Worm (Caenorhabditis elegans) whole organism, L2 larva: ENCODE data around the gene ZK512.10.

ENCODE experiments used
- aly-2 ChIP-seq: fragments of 150-350 bp; optimal IDR thresholded peaks from 2 replicates; lab custom pipeline; 2014; ENCODE audit warnings: missing biosample characterization, missing genetic modification characterization
- blmp-1 ChIP-seq: sonication (generic microtip); optimal IDR thresholded peaks from 2 replicates; lab custom pipeline; 2017; ENCODE audit warnings: missing genetic modification characterization, mild to moderate bottlenecking, missing compliant biosample characterization, antibody characterized with exemption, moderate library complexity; ENCODE audit not compliant: insufficient read depth
- ceh-16 ChIP-seq: fragments of 150-350 bp; optimal IDR thresholded peaks from 2 replicates; lab custom pipeline; 2014; ENCODE audit warnings: missing biosample characterization, missing genetic modification characterization
- mdl-1 ChIP-seq, 2 experiments: fragments of 150-350 bp in 1 of 2; sonication (generic microtip) in 1 of 2; optimal IDR thresholded peaks; 2 replicates each; lab custom pipeline; 2017; ENCODE audit warnings: missing biosample characterization in 2 of 2, missing genetic modification characterization in 2 of 2
- nhr-11 ChIP-seq: fragments of 150-350 bp; optimal IDR thresholded peaks from 2 replicates; lab custom pipeline; 2014; ENCODE audit warnings: missing biosample characterization, missing genetic modification characterization
- nhr-237 ChIP-seq: fragments of 150-350 bp; optimal IDR thresholded peaks from 2 replicates; lab custom pipeline; 2014; ENCODE audit warnings: missing biosample characterization, missing genetic modification characterization
- nhr-77 ChIP-seq: fragments of 150-350 bp; optimal IDR thresholded peaks from 2 replicates; lab custom pipeline; 2014; ENCODE audit warnings: missing biosample characterization, missing genetic modification characterization
- snpc-4 ChIP-seq: fragments of 150-350 bp; optimal IDR thresholded peaks from 2 replicates; lab custom pipeline; 2014; ENCODE audit warnings: missing biosample characterization, missing genetic modification characterization
- zag-1 ChIP-seq: fragments of 150-350 bp; optimal IDR thresholded peaks from 2 replicates; lab custom pipeline; 2014; ENCODE audit warnings: missing biosample characterization, missing genetic modification characterization
- ztf-4 ChIP-seq: fragments of 150-350 bp; optimal IDR thresholded peaks from 2 replicates; lab custom pipeline; 2014; ENCODE audit warnings: missing biosample characterization, missing genetic modification characterization

- no peak for TF ChIP-seq blmp-1 (tag; lab: Kevin White, UChicago)
- TF ChIP-seq nhr-11 (tag; lab: Kevin White, UChicago) = no peak
- TF ChIP-seq nhr-237 = no peak
- TF ChIP-seq mdl-1 (tag; optimal IDR thresholded peaks at IDR 0.05; lab: Kevin White, UChicago) = no peak
- TF ChIP-seq nhr-77 (tag; lab: Kevin White, UChicago) = no peak
- no peak for TF ChIP-seq ceh-16 (tag; lab: Kevin White, UChicago)
- no peak for TF ChIP-seq zag-1
- no peak for TF ChIP-seq snpc-4 (tag; lab: Kevin White, UChicago)
- TF ChIP-seq ztf-4 (tag; lab: Kevin White, UChicago) = no peak
- TF ChIP-seq aly-2 = no peak
Measured at ce11 chrIII:9109726-9110125, 21.0 kb upstream of the ZK512.10 start.
